Worm (Caenorhabditis elegans) whole organism, L3 larva: ENCODE results near the gene C07A9.13.

ENCODE experiments used
- R02D3.7 ChIP-seq: fragments of 150-350 bp; optimal IDR thresholded peaks from 2 replicates; lab custom pipeline; 2014; ENCODE audit warnings: missing biosample characterization, missing genetic modification characterization
- ZK546.5 ChIP-seq: sonication (generic microtip); optimal IDR thresholded peaks from 2 replicates; lab custom pipeline; 2017; ENCODE audit warnings: missing biosample characterization, missing genetic modification characterization
- ama-1 ChIP-seq: fragments of 150-350 bp; optimal IDR thresholded peaks from 2 replicates; lab custom pipeline; 2018
- lsy-12 ChIP-seq: sonication (generic microtip); optimal IDR thresholded peaks from 2 replicates; lab custom pipeline; 2016; ENCODE audit warnings: mild to moderate bottlenecking, missing genetic modification characterization, missing compliant biosample characterization
- mdl-1 ChIP-seq: fragments of 150-350 bp; optimal IDR thresholded peaks from 2 replicates; lab custom pipeline; 2014; ENCODE audit warnings: missing biosample characterization, missing genetic modification characterization
- nhr-77 ChIP-seq: fragments of 150-350 bp; optimal IDR thresholded peaks from 2 replicates; lab custom pipeline; 2014; ENCODE audit warnings: missing biosample characterization, missing genetic modification characterization
- pqm-1 ChIP-seq: fragments of 150-350 bp; optimal IDR thresholded peaks from 2 replicates; lab custom pipeline; 2017; ENCODE audit warnings: missing biosample characterization, missing genetic modification characterization, inconsistent platforms
- sea-2 ChIP-seq: fragments of 150-350 bp; sonication (generic microtip); optimal IDR thresholded peaks from 4 replicates; lab custom pipeline; 2014; ENCODE audit warnings: missing biosample characterization, missing genetic modification reagents, missing genetic modification characterization
- snpc-4 ChIP-seq: fragments of 150-350 bp; optimal IDR thresholded peaks from 2 replicates; lab custom pipeline; 2014; ENCODE audit warnings: missing biosample characterization, missing genetic modification characterization
- tbx-2 ChIP-seq: sonication (generic microtip); optimal IDR thresholded peaks from 2 replicates; lab custom pipeline; 2016; ENCODE audit warnings: mild to moderate bottlenecking, missing genetic modification characterization, missing compliant biosample characterization
- ztf-4 ChIP-seq: fragments of 150-350 bp; optimal IDR thresholded peaks from 2 replicates; lab custom pipeline; 2014; ENCODE audit warnings: missing biosample characterization, missing genetic modification characterization

DNA sequence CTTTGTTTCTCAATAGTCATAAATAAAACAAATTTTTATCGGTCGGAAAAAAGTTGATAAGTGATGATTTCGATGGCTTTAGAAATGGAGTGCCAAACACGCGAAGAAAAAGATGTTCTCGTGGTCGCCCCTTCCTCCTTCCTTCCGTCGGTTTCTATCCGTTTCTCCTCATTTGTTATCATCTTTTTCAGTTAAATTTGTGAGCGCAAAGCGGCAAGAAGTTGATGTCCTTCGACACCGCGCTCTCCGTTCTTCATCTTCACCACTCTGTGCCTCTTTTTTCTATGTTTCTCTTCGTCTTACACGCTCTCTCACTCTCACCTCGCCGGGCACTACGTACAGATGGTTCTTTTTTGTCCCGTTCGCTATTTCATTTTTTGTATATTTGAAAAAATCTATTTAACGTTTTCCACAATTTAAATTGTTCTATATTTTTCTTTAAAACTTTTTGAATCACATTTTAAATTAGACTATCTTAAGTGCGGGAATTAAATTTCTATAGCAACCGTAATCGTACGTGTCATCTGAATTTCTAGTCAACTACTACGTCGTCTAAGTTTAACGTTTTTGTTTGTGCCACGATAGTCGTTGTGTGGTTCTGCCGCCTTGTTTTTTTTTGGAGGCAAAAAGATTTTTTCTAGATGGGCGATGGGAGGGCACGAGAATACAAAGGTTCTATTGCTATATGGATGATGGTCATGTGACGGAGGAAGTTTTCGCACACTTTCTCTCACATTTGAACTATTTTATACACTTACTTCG is 17.7 kb upstream of the C07A9.13 start:
- TF ChIP-seq ama-1 (peak; percentile 34), mdl-1 (no peak), tbx-2 (no peak), lsy-12 (tag; lab: Kevin White, UChicago) (no peak), ZK546.5 (tag; lab: Kevin White, UChicago) (no peak), pqm-1 (tag; lab: Kevin White, UChicago) (no peak), R02D3.7 (no peak), snpc-4 (no peak), nhr-77 (tag; lab: Kevin White, UChicago) (no peak), sea-2 (GFP tag; lab: Kevin White, UChicago) (no peak), ztf-4 (tag; lab: Kevin White, UChicago) (no peak)
